Fruit fly (Drosophila melanogaster) whole organism, embryonic: ENCODE measurements around the gene Sf3b3.

Source experiments
- Ada2b ChIP-seq: fragments of 200-800 bp; sonication (Bioruptor generic); IDR thresholded peaks from 2 replicates; pipeline ENCODE4 v1.3.6; 2022; ENCODE audit warnings: missing biosample characterization, missing genetic modification characterization
- Asciz ChIP-seq: fragments of 200-800 bp; sonication (Bioruptor generic); optimal IDR thresholded peaks from 2 replicates; lab custom pipeline; 2017; ENCODE audit warnings: missing biosample characterization, mild to moderate bottlenecking, missing genetic modification characterization, missing genetic modification reagents
- Atf-2 ChIP-seq: fragments of 200-800 bp; sonication (Bioruptor generic); optimal IDR thresholded peaks from 2 replicates; lab custom pipeline; 2016; ENCODE audit warnings: missing biosample characterization, missing genetic modification characterization
- CG10274 ChIP-seq: fragments of 200-800 bp; sonication (Bioruptor generic); optimal IDR thresholded peaks from 3 replicates; lab custom pipeline; 2017; ENCODE audit warnings: missing biosample characterization, mild to moderate bottlenecking, missing genetic modification characterization
- CG11695 ChIP-seq: fragments of 200-800 bp; sonication (Bioruptor generic); IDR thresholded peaks from 3 replicates; pipeline ENCODE4 v1.3.6; 2022; ENCODE audit warnings: missing biosample characterization, missing genetic modification characterization
- CG12071 ChIP-seq: fragments of 200-800 bp; sonication (Bioruptor generic); optimal IDR thresholded peaks from 3 replicates; lab custom pipeline; 2018; ENCODE audit warnings: missing biosample characterization, mild to moderate bottlenecking, missing genetic modification characterization
- CG13287 ChIP-seq: fragments of 200-800 bp; sonication (Bioruptor generic); IDR thresholded peaks from 2 replicates; pipeline ENCODE4 v1.3.6; 2022; ENCODE audit warnings: missing biosample characterization, missing genetic modification characterization; ENCODE audit not compliant: partially characterized antibody
- CG13624 ChIP-seq: fragments of 200-800 bp; sonication (Bioruptor generic); optimal IDR thresholded peaks from 2 replicates; lab custom pipeline; 2016; ENCODE audit warnings: missing biosample characterization, missing genetic modification characterization
- CG15269 ChIP-seq: fragments of 200-800 bp; sonication (Bioruptor generic); optimal IDR thresholded peaks from 2 replicates; lab custom pipeline; 2018; ENCODE audit warnings: missing biosample characterization, mild to moderate bottlenecking, missing genetic modification characterization, moderate library complexity
- CG17912 ChIP-seq: fragments of 200-800 bp; sonication (Bioruptor generic); optimal IDR thresholded peaks from 2 replicates; lab custom pipeline; 2018; ENCODE audit warnings: missing biosample characterization, mild to moderate bottlenecking, missing genetic modification characterization
- CG2116 ChIP-seq: fragments of 200-800 bp; sonication (Bioruptor generic); optimal IDR thresholded peaks from 3 replicates; lab custom pipeline; 2018; ENCODE audit warnings: missing biosample characterization, mild to moderate bottlenecking, missing genetic modification characterization
- CG3838 ChIP-seq: fragments of 200-800 bp; sonication (Bioruptor generic); optimal IDR thresholded peaks from 3 replicates; lab custom pipeline; 2016; ENCODE audit warnings: missing biosample characterization, missing genetic modification characterization
- CG4730 ChIP-seq: fragments of 200-800 bp; sonication (Bioruptor generic); IDR thresholded peaks from 2 replicates; pipeline ENCODE4 v1.3.6; 2022; ENCODE audit warnings: missing biosample characterization, missing genetic modification characterization
- CG6254 ChIP-seq: fragments of 200-800 bp; sonication (Bioruptor generic); optimal IDR thresholded peaks from 3 replicates; lab custom pipeline; 2017; ENCODE audit warnings: mild to moderate bottlenecking, missing biosample characterization, missing genetic modification reagents, missing genetic modification characterization
- CG8765 ChIP-seq: fragments of 200-800 bp; sonication (Bioruptor generic); IDR thresholded peaks from 2 replicates; pipeline ENCODE4 v1.3.6; 2022; ENCODE audit warnings: missing biosample characterization, missing genetic modification characterization
- CkIIα-i1 ChIP-seq: fragments of 200-800 bp; sonication (Bioruptor generic); IDR thresholded peaks from 2 replicates; pipeline ENCODE4 v1.3.6; 2022; ENCODE audit warnings: missing biosample characterization, missing genetic modification characterization
- CoRest ChIP-seq: fragments of 200-800 bp; sonication (Bioruptor generic); optimal IDR thresholded peaks from 3 replicates; lab custom pipeline; 2018; ENCODE audit warnings: missing biosample characterization, mild to moderate bottlenecking, missing genetic modification characterization, moderate library complexity
- D ChIP-seq, 2 experiments: fragments of 200-800 bp in 1 of 2; fragments of >200 bp in 1 of 2; sonication (Bioruptor generic) in 1 of 2; optimal IDR thresholded peaks; 2 replicates in 1 of 2; 3 replicates in 1 of 2; lab custom pipeline; 2017; ENCODE audit warnings: mild to moderate bottlenecking in 1 of 2, missing biosample characterization in 1 of 2, missing genetic modification characterization in 1 of 2, missing genetic modification reagents in 1 of 2
- GATAe ChIP-seq: fragments of 200-800 bp; sonication (Bioruptor generic); conservative IDR thresholded peaks from 2 replicates; pipeline ENCODE4 v1.3.6; 2022; ENCODE audit warnings: missing biosample characterization, missing genetic modification characterization
- Hey ChIP-seq: fragments of 200-800 bp; sonication (Bioruptor generic); optimal IDR thresholded peaks from 3 replicates; lab custom pipeline; 2018; ENCODE audit warnings: missing biosample characterization, mild to moderate bottlenecking, missing genetic modification characterization
- Hmx ChIP-seq: fragments of 200-800 bp; sonication (Bioruptor generic); optimal IDR thresholded peaks from 2 replicates; lab custom pipeline; 2016; ENCODE audit warnings: missing biosample characterization, missing genetic modification characterization
- NK7.1 ChIP-seq: fragments of 200-800 bp; sonication (Bioruptor generic); optimal IDR thresholded peaks from 3 replicates; lab custom pipeline; 2016; ENCODE audit warnings: missing biosample characterization, missing genetic modification characterization
- Oaz ChIP-seq: fragments of 200-800 bp; sonication (Bioruptor generic); IDR thresholded peaks from 2 replicates; pipeline ENCODE4 v1.3.6; 2022; ENCODE audit warnings: missing biosample characterization, missing genetic modification characterization
- Oli ChIP-seq: fragments of 200-800 bp; sonication (Bioruptor generic); optimal IDR thresholded peaks from 2 replicates; lab custom pipeline; 2018; ENCODE audit warnings: missing biosample characterization, mild to moderate bottlenecking, missing genetic modification characterization, moderate library complexity
- Ptx1 ChIP-seq: fragments of 200-800 bp; sonication (Bioruptor generic); IDR thresholded peaks from 2 replicates; pipeline ENCODE4 v1.3.6; 2022; ENCODE audit warnings: missing biosample characterization, missing genetic modification characterization
- Rx ChIP-seq: fragments of 200-800 bp; sonication (Bioruptor generic); IDR thresholded peaks from 2 replicates; pipeline ENCODE4 v1.3.6; 2022; ENCODE audit warnings: missing biosample characterization, missing genetic modification characterization
- Scr ChIP-seq: fragments of 200-800 bp; sonication (Bioruptor generic); IDR thresholded peaks from 2 replicates; pipeline ENCODE4 v1.3.6; 2022; ENCODE audit warnings: missing biosample characterization, missing genetic modification characterization; ENCODE audit not compliant: partially characterized antibody
- ase ChIP-seq: fragments of 200-800 bp; sonication (Bioruptor generic); IDR thresholded peaks from 3 replicates; pipeline ENCODE4 v1.3.6; 2022; ENCODE audit warnings: missing biosample characterization, missing genetic modification characterization
- az2 ChIP-seq: fragments of 200-800 bp; sonication (Bioruptor generic); optimal IDR thresholded peaks from 3 replicates; lab custom pipeline; 2016; ENCODE audit warnings: missing biosample characterization, missing genetic modification characterization
- bab2 ChIP-seq: fragments of 200-800 bp; sonication (Bioruptor generic); optimal IDR thresholded peaks from 2 replicates; lab custom pipeline; 2016; ENCODE audit warnings: missing biosample characterization, missing genetic modification characterization
- bigmax ChIP-seq: fragments of 200-800 bp; sonication (Bioruptor generic); optimal IDR thresholded peaks from 2 replicates; lab custom pipeline; 2018; ENCODE audit warnings: missing biosample characterization, mild to moderate bottlenecking, missing genetic modification characterization
- corto ChIP-seq: fragments of 200-800 bp; sonication (Bioruptor generic); optimal IDR thresholded peaks from 2 replicates; lab custom pipeline; 2016; ENCODE audit warnings: missing biosample characterization, mild to moderate bottlenecking, missing genetic modification characterization, moderate library complexity
- dan ChIP-seq: fragments of 200-800 bp; sonication (Bioruptor generic); IDR thresholded peaks from 2 replicates; pipeline ENCODE4 v1.3.6; 2022; ENCODE audit warnings: missing biosample characterization, missing genetic modification characterization
- dati ChIP-seq: fragments of 200-800 bp; sonication (Bioruptor generic); IDR thresholded peaks from 2 replicates; pipeline ENCODE4 v1.3.6; 2022; ENCODE audit warnings: missing biosample characterization, missing genetic modification characterization
- dm ChIP-seq: fragments of 200-800 bp; sonication (Bioruptor generic); optimal IDR thresholded peaks from 3 replicates; lab custom pipeline; 2016; ENCODE audit warnings: missing biosample characterization, missing genetic modification characterization
- ewg ChIP-seq: fragments of 200-800 bp; sonication (Bioruptor generic); optimal IDR thresholded peaks from 3 replicates; lab custom pipeline; 2017; ENCODE audit warnings: mild to moderate bottlenecking, missing biosample characterization, missing genetic modification reagents, missing genetic modification characterization
- gsb-n ChIP-seq: fragments of 200-800 bp; sonication (Bioruptor generic); optimal IDR thresholded peaks from 3 replicates; lab custom pipeline; 2018; ENCODE audit warnings: missing biosample characterization, mild to moderate bottlenecking, missing genetic modification characterization
- jigr1 ChIP-seq: fragments of 200-800 bp; sonication (Bioruptor generic); IDR thresholded peaks from 3 replicates; pipeline ENCODE4 v1.3.6; 2022; ENCODE audit warnings: missing biosample characterization, missing genetic modification characterization
- lov ChIP-seq, 2 experiments: fragments of 200-800 bp in 1 of 2; fragments of >200 bp in 1 of 2; sonication (Bioruptor generic) in 1 of 2; IDR thresholded peaks in 1 of 2; optimal IDR thresholded peaks in 1 of 2; 2 replicates in 1 of 2; 3 replicates in 1 of 2; pipeline versions ENCODE4 v1.3.6 to Lab custom; 2017 to 2022; ENCODE audit warnings: missing biosample characterization in 1 of 2, missing genetic modification characterization in 1 of 2
- pnt ChIP-seq: fragments of 200-800 bp; sonication (Bioruptor generic); optimal IDR thresholded peaks from 3 replicates; lab custom pipeline; 2016; ENCODE audit warnings: missing biosample characterization, missing genetic modification characterization
- pzg ChIP-seq: fragments of 200-800 bp; sonication (Bioruptor generic); optimal IDR thresholded peaks from 3 replicates; lab custom pipeline; 2018; ENCODE audit warnings: missing biosample characterization, mild to moderate bottlenecking, missing genetic modification characterization, moderate library complexity
- sim ChIP-seq: fragments of 200-800 bp; sonication (Bioruptor generic); IDR thresholded peaks from 2 replicates; pipeline ENCODE4 v1.3.6; 2022; ENCODE audit warnings: missing biosample characterization, missing genetic modification characterization
- slbo ChIP-seq: fragments of 200-800 bp; sonication (Bioruptor generic); IDR thresholded peaks from 2 replicates; pipeline ENCODE4 v1.3.6; 2022; ENCODE audit warnings: missing biosample characterization, missing genetic modification characterization
- slou ChIP-seq: fragments of 200-800 bp; sonication (Bioruptor generic); optimal IDR thresholded peaks from 3 replicates; lab custom pipeline; 2016; ENCODE audit warnings: missing biosample characterization, missing genetic modification characterization
- tio ChIP-seq: fragments of 200-800 bp; sonication (Bioruptor generic); optimal IDR thresholded peaks from 2 replicates; lab custom pipeline; 2017; ENCODE audit warnings: missing biosample characterization, missing genetic modification characterization, inconsistent platforms
- tll ChIP-seq, 2 experiments: fragments of 200-800 bp in 1 of 2; fragments of >200 bp in 1 of 2; sonication (Bioruptor generic) in 1 of 2; optimal IDR thresholded peaks; 2 replicates each; lab custom pipeline; 2017 to 2019; ENCODE audit warnings: missing biosample characterization in 2 of 2, missing genetic modification characterization in 2 of 2, mild to moderate bottlenecking in 1 of 2, moderate library complexity in 1 of 2
- usp ChIP-seq: fragments of >200 bp; optimal IDR thresholded peaks from 2 replicates; lab custom pipeline; 2017; ENCODE audit warnings: missing biosample characterization, missing genetic modification characterization
- yki ChIP-seq: fragments of >200 bp; optimal IDR thresholded peaks from 3 replicates; lab custom pipeline; 2018
- zen ChIP-seq: fragments of 200-800 bp; sonication (Bioruptor generic); optimal IDR thresholded peaks from 3 replicates; lab custom pipeline; 2018; ENCODE audit warnings: missing biosample characterization, mild to moderate bottlenecking, missing genetic modification characterization, moderate library complexity
- zfh1 ChIP-seq: fragments of 200-800 bp; sonication (Bioruptor generic); IDR thresholded peaks from 3 replicates; pipeline ENCODE4 v1.3.6; 2022; ENCODE audit warnings: missing biosample characterization, missing genetic modification characterization

The Sf3b3 gene

dm6 chr3L:813229-813837, 19.9 kb downstream of the Sf3b3 start (continued):
- no peak for TF ChIP-seq CG3838 (GFP tag; lab: Kevin White, UChicago)
- no peak for TF ChIP-seq yki (lab: Kevin White, UChicago)
- no peak for TF ChIP-seq zen (tag; lab: Kevin White, UChicago)
- no peak for TF ChIP-seq GATAe (GFP tag; lab: Robert Waterston, UW)
- no peak for TF ChIP-seq Asciz (GFP tag; lab: Kevin White, UChicago)
- TF ChIP-seq Scr (GFP tag; lab: Robert Waterston, UW): no peak
- TF ChIP-seq CG11695 (GFP tag; lab: Robert Waterston, UW): no peak
- TF ChIP-seq D (optimal IDR thresholded peaks at IDR 0.05; lab: Kevin White, UChicago): no peak
- no peak for TF ChIP-seq D (GFP tag; optimal IDR thresholded peaks at IDR 0.05; lab: Kevin White, UChicago)
- TF ChIP-seq Oaz: no peak
- TF ChIP-seq zfh1 (GFP tag; lab: Robert Waterston, UW): peak; percentile 31; the same call in 1 of the 3 replicates
- no peak for TF ChIP-seq Hey (tag; lab: Kevin White, UChicago)
- TF ChIP-seq CG4730 (GFP tag; lab: Robert Waterston, UW): no peak
- no peak for TF ChIP-seq CG6254 (GFP tag; lab: Kevin White, UChicago)
- TF ChIP-seq bab2: no peak
- no peak for TF ChIP-seq CG2116 (GFP tag; lab: Kevin White, UChicago)
- TF ChIP-seq CG15269 (tag; lab: Kevin White, UChicago): no peak
- no peak for TF ChIP-seq CoRest (tag; lab: Kevin White, UChicago)
- TF ChIP-seq CG10274 (GFP tag; lab: Kevin White, UChicago): no peak
- TF ChIP-seq slou (GFP tag; lab: Kevin White, UChicago): no peak
- peak; percentile 16 for TF ChIP-seq az2 (GFP tag; lab: Kevin White, UChicago)
- TF ChIP-seq CG12071: no peak
- TF ChIP-seq ase: no peak
- TF ChIP-seq Rx (GFP tag; lab: Robert Waterston, UW): 0 out of 2 replicates have a peak, but pooled peaks have one; percentile 29
- TF ChIP-seq CkIIα-i1 (GFP tag; lab: Robert Waterston, UW): no peak
- TF ChIP-seq dm (GFP tag; lab: Kevin White, UChicago): no peak
- TF ChIP-seq lov (optimal IDR thresholded peaks at IDR 0.05; lab: Kevin White, UChicago): no peak
- no peak for TF ChIP-seq lov (GFP tag; IDR thresholded peaks at IDR 0.05; lab: Robert Waterston, UW)
- TF ChIP-seq ewg: peak; percentile 14
- TF ChIP-seq Hmx (GFP tag; lab: Kevin White, UChicago): no peak
- no peak for TF ChIP-seq tll (GFP tag; optimal IDR thresholded peaks at IDR 0.05; lab: Kevin White, UChicago)
- no peak for TF ChIP-seq CG13287 (GFP tag; lab: Robert Waterston, UW)
- TF ChIP-seq gsb-n: no peak
- TF ChIP-seq bigmax (GFP tag; lab: Kevin White, UChicago): no peak
- no peak for TF ChIP-seq CG13624 (GFP tag; lab: Kevin White, UChicago)
- peak; percentile 16 for TF ChIP-seq Oli (tag; lab: Kevin White, UChicago)
- TF ChIP-seq Ada2b (GFP tag; lab: Robert Waterston, UW): no peak
- no peak for TF ChIP-seq sim
- TF ChIP-seq CG17912 (GFP tag; lab: Kevin White, UChicago): no peak
- TF ChIP-seq corto (GFP tag; lab: Kevin White, UChicago): no peak
- TF ChIP-seq usp (GFP tag; lab: Kevin White, UChicago): no peak
- TF ChIP-seq Atf-2 (GFP tag; lab: Kevin White, UChicago): no peak
- no peak for TF ChIP-seq jigr1 (GFP tag; lab: Robert Waterston, UW)
- no peak for TF ChIP-seq tio (GFP tag; lab: Kevin White, UChicago)
- 0 out of 2 replicates have a peak, but pooled peaks have one; percentile 26 for TF ChIP-seq Ptx1
- TF ChIP-seq CG8765 (GFP tag; lab: Robert Waterston, UW): no peak
- TF ChIP-seq dan (GFP tag; lab: Robert Waterston, UW): no peak
- no peak for TF ChIP-seq pnt (GFP tag; lab: Kevin White, UChicago)
- TF ChIP-seq dati (GFP tag; lab: Robert Waterston, UW): no peak
- no peak for TF ChIP-seq slbo (GFP tag; lab: Robert Waterston, UW)
- no peak for TF ChIP-seq pzg
- no peak for TF ChIP-seq NK7.1 (GFP tag; lab: Kevin White, UChicago)
